Worm (Caenorhabditis elegans): Measurements from ENCODE around the gene gex-3.

The gex-3 gene

ce11 chrIV:12414601-12415000 lies 10.4 kb downstream of the gex-3 start:
- TF ChIP-seq T26A8.4 (GFP tag; IDR thresholded peaks at IDR 0.05) (no peak), fkh-10 (GFP tag; optimal IDR thresholded peaks at IDR 0.05) (peak; percentile 64), ces-1 (GFP tag; optimal IDR thresholded peaks at IDR 0.05) (peak; percentile 43), lin-29 (GFP tag; IDR thresholded peaks at IDR 0.05) (no peak)

- TF ChIP-seq nhr-28 (tag; optimal IDR thresholded peaks at IDR 0.05) (no peak), saeg-2 (GFP tag; IDR thresholded peaks at IDR 0.05) (no peak), snpc-1.2 (GFP tag; IDR thresholded peaks at IDR 0.05) (peak; percentile 69; the same call in 1 of the 2 replicates), lin-15B (tag; optimal IDR thresholded peaks at IDR 0.05) (no peak), nhr-102 (tag; optimal IDR thresholded peaks at IDR 0.05) (no peak), ceh-82 (tag; optimal IDR thresholded peaks at IDR 0.05) (no peak), daf-16 (GFP tag; optimal IDR thresholded peaks at IDR 0.05) (peak in 1 of 2 experiments; percentile 31), daf-16 (tag; optimal IDR thresholded peaks at IDR 0.05) (peak; percentile 45), ceh-62 (tag; optimal IDR thresholded peaks at IDR 0.05) (no peak), mdt-29 (GFP tag; IDR thresholded peaks at IDR 0.05) (no peak), cey-2 (tag; optimal IDR thresholded peaks at IDR 0.05; ENCODE audit: borderline replicate concordance, insufficient read depth) (no peak), nhr-237 (tag; optimal IDR thresholded peaks at IDR 0.05) (no peak), Y5F2A.4 (GFP tag; optimal IDR thresholded peaks at IDR 0.05) (no peak), ceh-44 (GFP tag; IDR thresholded peaks at IDR 0.05) (no peak), ztf-7 (tag; optimal IDR thresholded peaks at IDR 0.05) (no peak), lin-39 (tag; optimal IDR thresholded peaks at IDR 0.05) (no peak), lin-38 (GFP tag; IDR thresholded peaks at IDR 0.05) (peak; percentile 64; the same call in 1 of the 2 replicates), mes-2 (tag; optimal IDR thresholded peaks at IDR 0.05; ENCODE audit: poor library complexity, severe bottlenecking) (peak; percentile 56), mdl-1 (tag; optimal IDR thresholded peaks at IDR 0.05) (no peak), lim-7 (GFP tag; IDR thresholded peaks at IDR 0.05) (peak; percentile 63), Y48G9A.11 (GFP tag; IDR thresholded peaks at IDR 0.05) (peak; percentile 28; the same call in 1 of the 2 replicates), nhr-6 (tag; optimal IDR thresholded peaks at IDR 0.05) (no peak), madf-9 (GFP tag; conservative IDR thresholded peaks at IDR 0.05) (0 out of 2 replicates have a peak, but pooled peaks have one; percentile 8), ces-1 (GFP tag; optimal IDR thresholded peaks at IDR 0.05) (no peak), F44E2.7 (GFP tag; IDR thresholded peaks at IDR 0.05) (0 out of 2 replicates have a peak, but pooled peaks have one; percentile 5), fos-1 (tag; optimal IDR thresholded peaks at IDR 0.05) (no peak), fkh-10 (GFP tag; optimal IDR thresholded peaks at IDR 0.05) (no peak), vab-7 (GFP tag; IDR thresholded peaks at IDR 0.05) (peak; percentile 13; the same call in 1 of the 2 replicates), lin-13 (GFP tag; optimal IDR thresholded peaks at IDR 0.05) (no peak), ctbp-1 (GFP tag; IDR thresholded peaks at IDR 0.05) (no peak), nhr-76 (tag; optimal IDR thresholded peaks at IDR 0.05) (no peak), nhr-111 (GFP tag; optimal IDR thresholded peaks at IDR 0.05) (no peak), gei-8 (GFP tag; optimal IDR thresholded peaks at IDR 0.05) (peak; percentile 19), mep-1 (tag; optimal IDR thresholded peaks at IDR 0.05) (peak; percentile 21), mxl-2 (GFP tag; conservative IDR thresholded peaks at IDR 0.05) (no peak), dmd-6 (GFP tag; IDR thresholded peaks at IDR 0.05) (peak; percentile 35), jun-1 (tag; optimal IDR thresholded peaks at IDR 0.05) (no peak), T20F7.1 (GFP tag; optimal IDR thresholded peaks at IDR 0.05) (no peak), attf-4 (tag; optimal IDR thresholded peaks at IDR 0.05) (no peak), R02D3.7 (tag; optimal IDR thresholded peaks at IDR 0.05) (no peak), spr-1 (tag; optimal IDR thresholded peaks at IDR 0.05) (peak; percentile 50), php-3 (GFP tag; IDR thresholded peaks at IDR 0.05) (0 out of 2 replicates have a peak, but pooled peaks have one; percentile 6), nhr-42 (GFP tag; IDR thresholded peaks at IDR 0.05) (no peak), hif-1 (tag; optimal IDR thresholded peaks at IDR 0.05) (no peak), zfp-3 (GFP tag; conservative IDR thresholded peaks at IDR 0.05) (no peak), zfp-2 (tag; optimal IDR thresholded peaks at IDR 0.05) (no peak)
Observed at ce11 chrIV:12416629-12417404, 12.6 kb downstream of the gex-3 start.
